Fruit fly (Drosophila melanogaster): ENCODE measurements around the gene CG43445.

Gene CG43445

DNA sequence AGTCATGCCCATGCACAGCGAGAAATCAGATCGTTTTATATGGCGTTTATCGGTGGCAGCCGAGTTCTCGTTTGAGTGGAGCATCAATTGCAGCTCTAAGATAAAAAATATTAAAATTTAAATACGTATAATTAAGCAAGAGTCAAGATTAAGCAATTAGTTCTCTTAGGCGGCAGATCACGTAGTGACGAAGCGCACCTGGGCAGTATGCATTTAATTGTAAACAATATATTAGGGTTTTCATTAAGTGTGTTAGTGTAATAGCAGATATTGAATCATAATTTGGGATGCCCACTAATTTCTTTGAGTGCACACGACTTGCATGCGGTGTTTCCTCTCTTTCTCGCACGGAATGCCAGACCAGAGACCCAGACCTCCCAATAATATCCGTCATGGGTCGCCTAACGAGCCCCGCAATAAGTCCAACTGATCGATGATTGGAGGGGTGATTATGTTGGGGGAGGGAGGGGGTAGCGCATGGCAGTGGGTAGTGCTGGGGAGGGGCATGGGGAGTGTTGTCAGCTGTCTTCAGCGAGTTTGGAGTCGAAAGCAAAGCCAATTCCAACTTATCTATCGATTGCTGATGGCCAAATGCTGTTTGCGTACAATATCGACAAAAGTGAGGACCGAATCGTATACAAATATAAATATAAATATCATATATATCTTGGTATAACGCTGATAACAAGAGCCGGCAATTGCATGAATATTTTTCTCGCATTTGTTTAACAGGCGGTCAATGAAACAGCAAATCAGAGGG, 38.4 kb downstream of the CG43445 start (continued):
- TF ChIP-seq CG12155 (GFP tag; optimal IDR thresholded peaks at IDR 0.05) = peak; percentile 41
- TF ChIP-seq Oli (tag; optimal IDR thresholded peaks at IDR 0.05) = peak; percentile 83
- TF ChIP-seq CTCF (GFP tag; optimal IDR thresholded peaks at IDR 0.05) = no peak
- peak; percentile 65; the same call in 1 of the 2 replicates for TF ChIP-seq CG14441 (GFP tag; IDR thresholded peaks at IDR 0.05)
- TF ChIP-seq Elba2 (GFP tag; optimal IDR thresholded peaks at IDR 0.05) = no peak
- TF ChIP-seq Dip3 (GFP tag; optimal IDR thresholded peaks at IDR 0.05) = peak; percentile 15
- peak; percentile 31 for TF ChIP-seq btn (GFP tag; optimal IDR thresholded peaks at IDR 0.05)
- no peak for TF ChIP-seq cas (GFP tag; IDR thresholded peaks at IDR 0.05)
- no peak for TF ChIP-seq rib (GFP tag; IDR thresholded peaks at IDR 0.05)
- TF ChIP-seq Opbp (GFP tag; IDR thresholded peaks at IDR 0.05; ENCODE audit: partially characterized antibody) = no peak
- peak; percentile 66 for TF ChIP-seq CG11695 (GFP tag; IDR thresholded peaks at IDR 0.05)
- TF ChIP-seq CG12104 (GFP tag; optimal IDR thresholded peaks at IDR 0.05) = peak; percentile 20
- TF ChIP-seq peb (GFP tag; IDR thresholded peaks at IDR 0.05) = no peak
- TF ChIP-seq CG6654 (GFP tag; optimal IDR thresholded peaks at IDR 0.05) = peak; percentile 44
- TF ChIP-seq Hmx (GFP tag; optimal IDR thresholded peaks at IDR 0.05) = no peak
- TF ChIP-seq lmd (GFP tag; IDR thresholded peaks at IDR 0.05) = peak; percentile 86
- TF ChIP-seq grau (tag; optimal IDR thresholded peaks at IDR 0.05) = peak; percentile 73
- TF ChIP-seq CG1529 (GFP tag; optimal IDR thresholded peaks at IDR 0.05) = peak; percentile 70
- peak; percentile 49 for TF ChIP-seq CG15601 (tag; optimal IDR thresholded peaks at IDR 0.05)
- peak; percentile 21 to 79 for TF ChIP-seq bsh (GFP tag; optimal IDR thresholded peaks at IDR 0.05)
- no peak for TF ChIP-seq CG2129 (GFP tag; IDR thresholded peaks at IDR 0.05; ENCODE audit: partially characterized antibody)
- no peak for TF ChIP-seq Scr (GFP tag; IDR thresholded peaks at IDR 0.05; ENCODE audit: partially characterized antibody)
- peak; percentile 50 for TF ChIP-seq Antp (GFP tag; optimal IDR thresholded peaks at IDR 0.05)
- TF ChIP-seq fd96Cb (tag; optimal IDR thresholded peaks at IDR 0.05) = peak; percentile 82
- peak; percentile 4 for TF ChIP-seq CG17568 (GFP tag; optimal IDR thresholded peaks at IDR 0.05)
- no peak for TF ChIP-seq CG3838 (GFP tag; optimal IDR thresholded peaks at IDR 0.05)
- peak; percentile 67 for TF ChIP-seq az2 (GFP tag; optimal IDR thresholded peaks at IDR 0.05)
- TF ChIP-seq CG13775 (GFP tag; optimal IDR thresholded peaks at IDR 0.05) = peak; percentile 70
- TF ChIP-seq CG1647 (GFP tag; optimal IDR thresholded peaks at IDR 0.05) = no peak
- peak; percentile 58 for TF ChIP-seq CG30431 (GFP tag; optimal IDR thresholded peaks at IDR 0.05)
- peak; percentile 33 for TF ChIP-seq tx (GFP tag; optimal IDR thresholded peaks at IDR 0.05)
- peak; percentile 15 for TF ChIP-seq Jarid2 (GFP tag; optimal IDR thresholded peaks at IDR 0.05)
- peak; percentile 61 for TF ChIP-seq CG4820 (GFP tag; optimal IDR thresholded peaks at IDR 0.05)
- TF ChIP-seq Meics (GFP tag; optimal IDR thresholded peaks at IDR 0.05) = peak; percentile 81
- peak; percentile 21 for TF ChIP-seq CG15514 (GFP tag; optimal IDR thresholded peaks at IDR 0.05)
- TF ChIP-seq CG3065 (GFP tag; optimal IDR thresholded peaks at IDR 0.05) = no peak
- TF ChIP-seq pfk (GFP tag; optimal IDR thresholded peaks at IDR 0.05) = no peak
- peak; percentile 36 for TF ChIP-seq CG6765 (GFP tag; optimal IDR thresholded peaks at IDR 0.05)
- TF ChIP-seq CG3163 (GFP tag; optimal IDR thresholded peaks at IDR 0.05) = no peak
- TF ChIP-seq CG34224 (GFP tag; IDR thresholded peaks at IDR 0.05; ENCODE audit: partially characterized antibody) = no peak
- peak; percentile 38 for TF ChIP-seq CG3407 (GFP tag; optimal IDR thresholded peaks at IDR 0.05)
- TF ChIP-seq ac (GFP tag; optimal IDR thresholded peaks at IDR 0.05) = no peak
- TF ChIP-seq Sox100B (GFP tag; optimal IDR thresholded peaks at IDR 0.05) = peak; percentile 84
- no peak for TF ChIP-seq Neu2 (GFP tag; optimal IDR thresholded peaks at IDR 0.05; ENCODE audit: borderline replicate concordance)
- TF ChIP-seq CG15696 (tag; optimal IDR thresholded peaks at IDR 0.05) = peak; percentile 40
- TF ChIP-seq tup (GFP tag; optimal IDR thresholded peaks at IDR 0.05) = no peak
- peak; percentile 51 for TF ChIP-seq pnt (GFP tag; optimal IDR thresholded peaks at IDR 0.05)
- TF ChIP-seq Hr51 (GFP tag; optimal IDR thresholded peaks at IDR 0.05) = peak in 1 of 2 experiments; percentile 72
- TF ChIP-seq CG15073 (GFP tag; optimal IDR thresholded peaks at IDR 0.05) = no peak

All from whole organism, embryonic.